Worm (Caenorhabditis elegans) whole organism, young adult: ENCODE results near the gene Y69A2AR.28.

Source experiments
- F23B12.7 ChIP-seq: sonication (generic microtip); optimal IDR thresholded peaks from 2 replicates; lab custom pipeline; 2017; ENCODE audit warnings: missing genetic modification characterization, mild to moderate bottlenecking, missing compliant biosample characterization, antibody characterized with exemption, moderate library complexity; ENCODE audit not compliant: insufficient read depth
- F37B4.10 ChIP-seq: fragments of 200-800 bp; sonication (Bioruptor generic); IDR thresholded peaks from 2 replicates; pipeline ENCODE4 v1.3.6; 2022; ENCODE audit warnings: missing genetic modification characterization, missing compliant biosample characterization
- F49E8.2 ChIP-seq: sonication (generic microtip); optimal IDR thresholded peaks from 3 replicates; lab custom pipeline; 2017; ENCODE audit warnings: missing genetic modification characterization, mild to moderate bottlenecking, missing compliant biosample characterization, antibody characterized with exemption, moderate library complexity; ENCODE audit not compliant: insufficient read depth
- K11D2.4 ChIP-seq: fragments of 200-800 bp; sonication (Bioruptor generic); IDR thresholded peaks from 2 replicates; pipeline ENCODE4 v1.3.6; 2022; ENCODE audit warnings: missing genetic modification reagents, missing genetic modification characterization, missing compliant biosample characterization
- K12H6.12 ChIP-seq: fragments of 200-800 bp; sonication (Bioruptor generic); optimal IDR thresholded peaks from 2 replicates; lab custom pipeline; 2018; ENCODE audit warnings: mild to moderate bottlenecking, missing genetic modification characterization, missing compliant biosample characterization
- T07F8.4 ChIP-seq: sonication (generic microtip); optimal IDR thresholded peaks from 2 replicates; lab custom pipeline; 2016; ENCODE audit warnings: mild to moderate bottlenecking, missing genetic modification characterization, moderate library complexity, missing compliant biosample characterization
- Y95B8A.8 ChIP-seq: fragments of 200-800 bp; sonication (Bioruptor generic); IDR thresholded peaks from 2 replicates; pipeline ENCODE4 v1.3.6; 2022; ENCODE audit warnings: missing genetic modification reagents, missing genetic modification characterization, missing compliant biosample characterization
- ama-1 ChIP-seq, 3 experiments: fragments of 150-350 bp in 1 of 3; sonication (generic microtip) in 2 of 3; optimal IDR thresholded peaks; 2 replicates each; lab custom pipeline; 2014 to 2018; ENCODE audit warnings: missing biosample characterization in 2 of 3, missing genetic modification characterization in 2 of 3, missing genetic modification reagents in 2 of 3
- aptf-3 ChIP-seq: fragments of 200-800 bp; sonication (Bioruptor generic); IDR thresholded peaks from 2 replicates; pipeline ENCODE4 v1.3.6; 2022; ENCODE audit warnings: missing genetic modification characterization, missing compliant biosample characterization
- attf-3 ChIP-seq: fragments of 200-800 bp; sonication (Bioruptor generic); conservative IDR thresholded peaks from 2 replicates; pipeline ENCODE4 v1.3.6; 2022; ENCODE audit warnings: missing genetic modification reagents, missing genetic modification characterization, missing compliant biosample characterization
- attf-6 ChIP-seq: fragments of 200-800 bp; sonication (Bioruptor generic); IDR thresholded peaks from 2 replicates; pipeline ENCODE4 v1.3.6; 2022; ENCODE audit warnings: missing genetic modification reagents, missing genetic modification characterization, missing compliant biosample characterization
- dpff-1 ChIP-seq: sonication (generic microtip); optimal IDR thresholded peaks from 2 replicates; lab custom pipeline; 2017; ENCODE audit warnings: mild to moderate bottlenecking, missing genetic modification characterization, missing compliant biosample characterization
- egl-18 ChIP-seq: fragments of 200-800 bp; sonication (Bioruptor generic); IDR thresholded peaks from 2 replicates; pipeline ENCODE4 v1.3.6; 2022; ENCODE audit warnings: missing genetic modification reagents, missing genetic modification characterization, missing compliant biosample characterization
- egrh-3 ChIP-seq: fragments of 200-800 bp; sonication (Bioruptor generic); IDR thresholded peaks from 2 replicates; pipeline ENCODE4 v1.3.6; 2022; ENCODE audit warnings: missing genetic modification reagents, missing genetic modification characterization, missing compliant biosample characterization
- lin-26 ChIP-seq: fragments of 200-800 bp; sonication (Bioruptor generic); IDR thresholded peaks from 2 replicates; pipeline ENCODE4 v1.3.6; 2022; ENCODE audit warnings: missing genetic modification reagents, missing genetic modification characterization, missing compliant biosample characterization
- mes-4 ChIP-seq: sonication (generic microtip); optimal IDR thresholded peaks from 2 replicates; lab custom pipeline; 2016; ENCODE audit warnings: missing genotype, missing genetic modification characterization, missing compliant biosample characterization
- nhr-27 ChIP-seq: fragments of 200-800 bp; sonication (Bioruptor generic); optimal IDR thresholded peaks from 2 replicates; lab custom pipeline; 2018; ENCODE audit warnings: mild to moderate bottlenecking, missing genetic modification characterization, moderate library complexity, missing compliant biosample characterization
- repo-1 ChIP-seq: sonication (generic microtip); optimal IDR thresholded peaks from 2 replicates; lab custom pipeline; 2017; ENCODE audit warnings: mild to moderate bottlenecking, missing genetic modification characterization, missing compliant biosample characterization
- rpc-1 ChIP-seq, 2 experiments: fragments of 150-350 bp in 1 of 2; sonication (generic microtip) in 1 of 2; optimal IDR thresholded peaks; 2 replicates each; lab custom pipeline; 2014 to 2018; ENCODE audit warnings: missing biosample characterization in 1 of 2, missing genetic modification characterization in 1 of 2, missing genetic modification reagents in 1 of 2, missing genotype in 1 of 2
- sea-2 ChIP-seq: fragments of 200-800 bp; sonication (Bioruptor generic); IDR thresholded peaks from 2 replicates; pipeline ENCODE4 v1.3.6; 2022; ENCODE audit warnings: missing genetic modification characterization, missing compliant biosample characterization
- somi-1 ChIP-seq: fragments of 200-800 bp; sonication (Bioruptor generic); optimal IDR thresholded peaks from 2 replicates; lab custom pipeline; 2018; ENCODE audit warnings: mild to moderate bottlenecking, missing genetic modification characterization, missing compliant biosample characterization
- xnd-1 ChIP-seq: sonication (generic microtip); optimal IDR thresholded peaks from 2 replicates; lab custom pipeline; 2016; ENCODE audit warnings: missing genotype, missing genetic modification reagents, missing genetic modification characterization, missing compliant biosample characterization
- zfh-2 ChIP-seq: fragments of 200-800 bp; sonication (Bioruptor generic); conservative IDR thresholded peaks from 2 replicates; pipeline ENCODE4 v1.3.6; 2022; ENCODE audit warnings: missing genetic modification reagents, missing genetic modification characterization, missing compliant biosample characterization
- ztf-28 ChIP-seq: fragments of 200-800 bp; sonication (Bioruptor generic); IDR thresholded peaks from 2 replicates; pipeline ENCODE4 v1.3.6; 2022; ENCODE audit warnings: missing genetic modification reagents, missing genetic modification characterization, missing compliant biosample characterization

The Y69A2AR.28 gene

ce11 chrIV:2573122-2573521 lies 39.7 kb downstream of the Y69A2AR.28 start:
- no peak for TF ChIP-seq xnd-1 (tag; lab: Kevin White, UChicago)
- peak; percentile 44; the same call in 1 of the 2 replicates for TF ChIP-seq egrh-3 (GFP tag; lab: Robert Waterston, UW)
- TF ChIP-seq Y95B8A.8 (GFP tag; lab: Robert Waterston, UW), result no peak
- TF ChIP-seq ztf-28 (GFP tag; lab: Robert Waterston, UW), result no peak
- TF ChIP-seq zfh-2 (GFP tag; lab: Robert Waterston, UW), result peak; percentile 84
- TF ChIP-seq F37B4.10 (GFP tag; lab: Robert Waterston, UW), result no peak

DNA sequence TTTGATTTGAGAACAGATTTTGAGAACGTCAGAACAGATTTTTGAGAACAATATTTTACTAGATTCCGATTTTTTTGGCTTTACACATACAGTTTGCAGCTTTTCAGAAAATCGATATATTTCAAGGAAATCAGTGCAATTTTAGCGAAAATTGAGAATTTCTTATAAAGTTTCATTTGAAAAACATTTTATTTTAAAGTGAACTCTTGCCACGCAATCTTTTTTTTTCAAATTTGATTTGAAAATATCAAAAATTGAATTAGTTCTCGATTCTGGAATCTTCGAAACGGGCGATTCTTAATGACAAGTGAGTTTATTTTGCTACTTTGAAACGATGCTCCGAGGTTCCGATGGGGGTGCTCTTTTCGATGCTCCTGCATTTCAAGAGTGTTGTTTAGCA lies 40.8 kb downstream of the Y69A2AR.28 start, which contains the start of gene Y69A2AR.51:
Gene Y69A2AR.51 (plus strand): TSS at position 301 of the 400 bp plus-strand sequence.
- TF ChIP-seq rpc-1 (optimal IDR thresholded peaks at IDR 0.05; lab: Kevin White, UChicago), result no peak
- no peak for TF ChIP-seq rpc-1 (tag; optimal IDR thresholded peaks at IDR 0.05; lab: Kevin White, UChicago)
- TF ChIP-seq K12H6.12, result no peak
- no peak for TF ChIP-seq egrh-3 (GFP tag; lab: Robert Waterston, UW)
- TF ChIP-seq repo-1 (tag; lab: Kevin White, UChicago), result no peak
- TF ChIP-seq attf-3 (GFP tag; lab: Robert Waterston, UW), result no peak
- no peak for TF ChIP-seq mes-4 (tag; lab: Kevin White, UChicago)
- no peak for TF ChIP-seq ztf-28 (GFP tag; lab: Robert Waterston, UW)
- TF ChIP-seq somi-1 (GFP tag; lab: Kevin White, UChicago), result no peak
- no peak for TF ChIP-seq attf-6 (GFP tag; lab: Robert Waterston, UW)
- TF ChIP-seq aptf-3 (GFP tag; lab: Robert Waterston, UW), result no peak
- TF ChIP-seq K11D2.4 (GFP tag; lab: Robert Waterston, UW), result no peak
- no peak for TF ChIP-seq sea-2
- TF ChIP-seq F23B12.7 (tag; lab: Kevin White, UChicago), result no peak

DNA sequence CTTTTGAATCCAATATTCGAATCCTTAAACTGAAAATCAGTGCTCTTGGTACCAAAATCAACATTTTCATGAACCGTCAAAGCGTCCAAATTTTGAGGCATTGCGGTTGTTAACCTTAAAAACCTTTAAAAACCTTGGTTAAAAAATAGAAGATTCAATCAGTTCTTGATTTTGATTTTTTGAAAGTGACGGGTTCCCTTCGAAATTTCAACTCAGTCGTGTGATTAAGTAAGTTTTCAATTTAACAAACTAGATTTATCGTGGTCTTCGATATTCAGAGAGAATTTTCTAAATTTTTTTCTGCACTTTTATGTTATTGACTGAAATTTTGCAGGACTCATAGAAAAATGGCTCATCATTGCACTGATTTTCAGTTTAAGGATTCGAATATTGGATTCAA lies 44.6 kb downstream of the Y69A2AR.28 start, which contains the start of the genes Y69A2AR.25 and Y69A2AR.12:
Gene Y69A2AR.25 (minus strand): TSS at position 101 of the 400 bp plus-strand sequence.
Gene Y69A2AR.12 (plus strand): TSS at position 348 of the 400 bp plus-strand sequence.
- TF ChIP-seq F49E8.2 (tag; lab: Kevin White, UChicago) (no peak), egl-18 (GFP tag; lab: Robert Waterston, UW) (no peak)

- TF ChIP-seq repo-1 (tag; lab: Kevin White, UChicago) (no peak), nhr-27 (tag; lab: Kevin White, UChicago) (no peak), dpff-1 (no peak), F37B4.10 (GFP tag; lab: Robert Waterston, UW) (no peak), lin-26 (no peak), F23B12.7 (tag; lab: Kevin White, UChicago) (no peak), T07F8.4 (tag; lab: Kevin White, UChicago) (no peak), ama-1 (optimal IDR thresholded peaks at IDR 0.05; lab: Kevin White, UChicago) (no peak), ama-1 (GFP tag; optimal IDR thresholded peaks at IDR 0.05; lab: Kevin White, UChicago) (no peak)
Observed at ce11 chrIV:2563969-2564368, 48.9 kb downstream of the Y69A2AR.28 start, which contains the start of gene Y69A2AR.24. TSS of gene Y69A2AR.24 (minus strand) at chrIV:2564069.
